Worm (Caenorhabditis elegans) whole organism, early embryonic: ENCODE data around the gene Y39C12A.9.

Experiments
- F13C5.2 ChIP-seq: sonication (generic microtip); optimal IDR thresholded peaks from 2 replicates; lab custom pipeline; 2017; ENCODE audit warnings: mild to moderate bottlenecking, missing genetic modification characterization, inconsistent platforms, missing compliant biosample characterization
- aly-1 ChIP-seq: sonication (generic microtip); optimal IDR thresholded peaks from 2 replicates; lab custom pipeline; 2016; ENCODE audit warnings: missing genetic modification characterization, missing compliant biosample characterization
- ama-1 ChIP-seq: fragments of 150-350 bp; optimal IDR thresholded peaks from 2 replicates; lab custom pipeline; 2014
- ceh-13 ChIP-seq: fragments of 200-800 bp; sonication (Bioruptor generic); optimal IDR thresholded peaks from 2 replicates; lab custom pipeline; 2018; ENCODE audit warnings: mild to moderate bottlenecking, missing genetic modification characterization, missing compliant biosample characterization
- flt-1 ChIP-seq: fragments of 200-800 bp; sonication (Bioruptor generic); IDR thresholded peaks from 2 replicates; pipeline ENCODE4 v1.3.6; 2022; ENCODE audit warnings: missing genetic modification characterization, missing compliant biosample characterization
- hnd-1 ChIP-seq: sonication (generic microtip); optimal IDR thresholded peaks from 2 replicates; lab custom pipeline; 2016; ENCODE audit warnings: missing genetic modification characterization, missing compliant biosample characterization
- scrt-1 ChIP-seq: fragments of 200-800 bp; sonication (Bioruptor generic); IDR thresholded peaks from 2 replicates; pipeline ENCODE4 v1.3.6; 2022; ENCODE audit warnings: missing genetic modification characterization, missing compliant biosample characterization
- tbx-11 ChIP-seq: fragments of 200-800 bp; sonication (Bioruptor generic); IDR thresholded peaks from 2 replicates; pipeline ENCODE4 v1.3.6; 2022; ENCODE audit warnings: missing genetic modification characterization, missing compliant biosample characterization
- tbx-37 ChIP-seq: fragments of 200-800 bp; sonication (Bioruptor generic); conservative IDR thresholded peaks from 2 replicates; pipeline ENCODE4 v1.3.6; 2022; ENCODE audit warnings: missing genetic modification reagents, missing genetic modification characterization, missing compliant biosample characterization

ce11 chrIV:12211292-12211691 is 47.7 kb downstream of the Y39C12A.9 start:
- TF ChIP-seq flt-1 (GFP tag; lab: Robert Waterston, UW) (no peak), aly-1 (tag; lab: Kevin White, UChicago) (no peak), F13C5.2 (tag; lab: Kevin White, UChicago) (no peak), ama-1 (lab: Kevin White, UChicago) (no peak), scrt-1 (no peak), hnd-1 (tag; lab: Kevin White, UChicago) (no peak), ceh-13 (no peak), tbx-11 (GFP tag; lab: Robert Waterston, UW) (no peak), tbx-37 (GFP tag; lab: Robert Waterston, UW) (no peak)
